Fruit fly (Drosophila melanogaster) whole organism, pupa: ENCODE measurements around the gene CG5973.

Source experiments
- CG10348 ChIP-seq: fragments of 200-800 bp; sonication (Bioruptor generic); IDR thresholded peaks from 2 replicates; pipeline ENCODE4 v1.3.6; 2022; ENCODE audit warnings: missing biosample characterization, missing genetic modification characterization
- CG12605 ChIP-seq: fragments of 200-800 bp; sonication (Bioruptor generic); IDR thresholded peaks from 2 replicates; pipeline ENCODE4 v1.3.6; 2022; ENCODE audit warnings: missing biosample characterization, missing genetic modification characterization
- CG13204 ChIP-seq: fragments of 200-800 bp; sonication (Bioruptor generic); optimal IDR thresholded peaks from 2 replicates; lab custom pipeline; 2018; ENCODE audit warnings: missing biosample characterization, mild to moderate bottlenecking, missing genetic modification characterization, moderate library complexity
- CG14655 ChIP-seq: fragments of 200-800 bp; sonication (Bioruptor generic); optimal IDR thresholded peaks from 3 replicates; lab custom pipeline; 2017; ENCODE audit warnings: mild to moderate bottlenecking, missing biosample characterization, missing genetic modification reagents, missing genetic modification characterization
- CG15710 ChIP-seq: fragments of 200-800 bp; sonication (Bioruptor generic); optimal IDR thresholded peaks from 2 replicates; lab custom pipeline; 2018; ENCODE audit warnings: missing biosample characterization, mild to moderate bottlenecking, missing genetic modification characterization, moderate library complexity
- CG17806 ChIP-seq: fragments of 200-800 bp; sonication (Bioruptor generic); optimal IDR thresholded peaks from 2 replicates; lab custom pipeline; 2018; ENCODE audit warnings: missing biosample characterization, mild to moderate bottlenecking, missing genetic modification characterization, moderate library complexity
- CG32121 ChIP-seq: fragments of 200-800 bp; sonication (Bioruptor generic); IDR thresholded peaks from 2 replicates; pipeline ENCODE4 v1.3.6; 2022; ENCODE audit warnings: missing biosample characterization, missing genetic modification characterization
- CG34367 ChIP-seq: fragments of 200-800 bp; sonication (Bioruptor generic); optimal IDR thresholded peaks from 2 replicates; lab custom pipeline; 2018; ENCODE audit warnings: missing biosample characterization, mild to moderate bottlenecking, missing genetic modification characterization
- CG4496 ChIP-seq: fragments of 200-800 bp; sonication (Bioruptor generic); IDR thresholded peaks from 3 replicates; pipeline ENCODE4 v1.3.6; 2022; ENCODE audit warnings: missing biosample characterization, missing genetic modification characterization
- CG8159 ChIP-seq: fragments of 200-800 bp; sonication (Bioruptor generic); optimal IDR thresholded peaks from 3 replicates; lab custom pipeline; 2018; ENCODE audit warnings: missing biosample characterization, mild to moderate bottlenecking, missing genetic modification characterization, moderate library complexity
- CG8301 ChIP-seq: fragments of 200-800 bp; sonication (Bioruptor generic); optimal IDR thresholded peaks from 2 replicates; lab custom pipeline; 2018; ENCODE audit warnings: missing biosample characterization, mild to moderate bottlenecking, missing genetic modification characterization
- CG9948 ChIP-seq: fragments of 200-800 bp; sonication (Bioruptor generic); optimal IDR thresholded peaks from 2 replicates; lab custom pipeline; 2018; ENCODE audit warnings: missing biosample characterization, mild to moderate bottlenecking, missing genetic modification characterization, moderate library complexity
- D1 ChIP-seq: fragments of 200-800 bp; sonication (Bioruptor generic); optimal IDR thresholded peaks from 2 replicates; lab custom pipeline; 2018; ENCODE audit warnings: missing biosample characterization, mild to moderate bottlenecking, missing genetic modification characterization, moderate library complexity
- EcR ChIP-seq: fragments of 200-800 bp; sonication (Bioruptor generic); optimal IDR thresholded peaks from 3 replicates; lab custom pipeline; 2019; ENCODE audit warnings: missing biosample characterization, missing genetic modification characterization, mild to moderate bottlenecking, moderate library complexity, missing genetic modification reagents
- Ets98B ChIP-seq: fragments of 200-800 bp; sonication (Bioruptor generic); IDR thresholded peaks from 2 replicates; pipeline ENCODE4 v1.3.6; 2022; ENCODE audit warnings: missing biosample characterization, missing genetic modification characterization
- Pif1A ChIP-seq: fragments of 200-800 bp; sonication (Bioruptor generic); optimal IDR thresholded peaks from 3 replicates; lab custom pipeline; 2016; ENCODE audit warnings: missing biosample characterization, missing genetic modification characterization
- Pif1B ChIP-seq: fragments of 200-800 bp; sonication (Bioruptor generic); optimal IDR thresholded peaks from 3 replicates; lab custom pipeline; 2016; ENCODE audit warnings: missing biosample characterization, missing genetic modification characterization
- Snoo ChIP-seq: fragments of 200-800 bp; sonication (Bioruptor generic); optimal IDR thresholded peaks from 3 replicates; lab custom pipeline; 2017; ENCODE audit warnings: missing biosample characterization, mild to moderate bottlenecking, missing genetic modification characterization, inconsistent platforms
- fd96Ca ChIP-seq: fragments of 200-800 bp; sonication (Bioruptor generic); IDR thresholded peaks from 3 replicates; pipeline ENCODE4 v1.3.6; 2022; ENCODE audit warnings: missing biosample characterization, missing genetic modification characterization
- gl ChIP-seq: fragments of 200-800 bp; sonication (Bioruptor generic); optimal IDR thresholded peaks from 2 replicates; lab custom pipeline; 2018; ENCODE audit warnings: missing biosample characterization, mild to moderate bottlenecking, missing genetic modification characterization
- rn ChIP-seq: fragments of 200-800 bp; sonication (Bioruptor generic); IDR thresholded peaks from 2 replicates; pipeline ENCODE4 v1.3.6; 2022; ENCODE audit warnings: missing biosample characterization, missing genetic modification characterization

The CG5973 gene

DNA sequence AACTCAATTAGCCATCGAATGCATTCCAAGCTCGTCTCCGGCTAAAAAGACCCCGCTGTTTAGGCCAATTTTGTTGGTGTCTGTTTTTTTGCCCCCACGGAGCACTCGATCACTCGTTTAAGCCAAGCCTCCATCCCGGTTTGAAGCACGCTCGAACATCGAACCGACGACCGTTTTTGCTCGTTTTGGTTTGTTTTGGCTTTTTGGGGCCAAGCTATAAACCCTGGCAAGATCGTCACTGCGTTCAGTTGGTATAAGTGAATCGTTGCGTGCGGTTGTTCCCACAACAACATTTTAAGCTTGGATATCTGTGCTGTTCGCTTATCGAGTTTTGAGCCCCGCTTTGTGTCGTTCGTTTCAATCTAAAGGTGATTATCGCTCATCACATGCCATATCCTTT, 29.0 kb downstream of the CG5973 start, which contains the start of gene CG6055:
Gene CG6055 (plus strand): TSS at position 240 of the 400 bp plus-strand sequence.
- TF ChIP-seq Ets98B (GFP tag; lab: Robert Waterston, UW): peak; percentile 26; the same call in 1 of the 2 replicates
- peak; percentile 43; the same call in 1 of the 2 replicates for TF ChIP-seq CG12605 (GFP tag; lab: Robert Waterston, UW)
- peak; percentile 37 for TF ChIP-seq CG34367 (tag; lab: Kevin White, UChicago)
- peak; percentile 64 for TF ChIP-seq CG13204
- peak; percentile 83 for TF ChIP-seq EcR (GFP tag; lab: Kevin White, UChicago)
- no peak for TF ChIP-seq D1 (tag; lab: Kevin White, UChicago)
- TF ChIP-seq Snoo (tag; lab: Kevin White, UChicago): peak; percentile 22
- TF ChIP-seq Pif1A (GFP tag; lab: Kevin White, UChicago): peak; percentile 40
- TF ChIP-seq CG10348 (GFP tag; lab: Robert Waterston, UW): no peak
- peak; percentile 69 for TF ChIP-seq gl (tag; lab: Kevin White, UChicago)
- no peak for TF ChIP-seq rn
- peak; percentile 16 for TF ChIP-seq Pif1B (GFP tag; lab: Kevin White, UChicago)
- TF ChIP-seq, all 21 proteins: peak for 9

DNA sequence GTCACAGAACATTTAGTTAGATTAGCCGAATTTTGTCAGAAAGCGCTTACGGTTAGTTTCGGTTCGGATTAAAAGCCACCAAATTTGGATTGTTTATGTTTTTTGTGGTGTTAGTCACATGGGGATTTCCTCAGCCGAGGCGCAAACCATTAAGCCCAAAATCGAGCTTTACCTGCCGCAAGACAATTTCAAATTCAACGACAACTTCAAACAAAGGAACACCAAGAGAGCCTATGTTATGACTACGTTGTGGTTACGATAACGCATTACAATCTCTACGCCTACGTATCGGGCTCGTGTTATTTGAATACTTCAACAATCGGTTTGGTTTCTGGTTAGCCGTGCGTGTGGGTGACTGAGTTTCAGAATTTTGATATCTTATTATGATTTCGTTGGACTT, 36.0 kb downstream of the CG5973 start:
- no peak for TF ChIP-seq Snoo (tag; lab: Kevin White, UChicago)
- no peak for TF ChIP-seq CG12605 (GFP tag; lab: Robert Waterston, UW)
- TF ChIP-seq Ets98B (GFP tag; lab: Robert Waterston, UW): no peak
- no peak for TF ChIP-seq CG10348 (GFP tag; lab: Robert Waterston, UW)
- no peak for TF ChIP-seq CG8159 (tag; lab: Kevin White, UChicago)
- TF ChIP-seq CG17806: no peak
- TF ChIP-seq CG13204: no peak
- TF ChIP-seq CG32121 (GFP tag; lab: Robert Waterston, UW): no peak

DNA sequence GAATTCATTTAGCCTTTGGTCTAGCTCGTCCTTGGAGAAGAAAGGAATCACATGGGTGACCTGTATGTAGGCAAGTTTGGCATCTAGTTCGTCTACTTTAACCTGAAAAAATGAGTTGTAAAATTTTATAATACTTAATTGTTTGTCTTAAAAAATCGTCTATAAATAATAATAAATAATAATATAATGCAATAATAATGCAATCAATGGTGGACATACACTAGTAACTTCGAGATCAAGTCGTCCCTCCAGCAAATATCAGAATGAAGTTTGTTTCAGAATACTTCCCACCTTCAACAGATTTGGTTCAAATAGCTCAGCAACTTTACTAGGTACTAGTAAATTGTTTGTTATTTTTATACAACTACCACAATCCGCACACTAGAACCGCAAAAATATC, 37.1 kb downstream of the CG5973 start, which contains the start of gene CG6441:
Gene CG6441 (plus strand): TSS at position 301 of the 400 bp plus-strand sequence.
- TF ChIP-seq CG14655 (GFP tag; lab: Kevin White, UChicago) (no peak), Snoo (tag; lab: Kevin White, UChicago) (no peak), CG17806 (no peak), rn (no peak), Pif1A (GFP tag; lab: Kevin White, UChicago) (no peak), CG34367 (tag; lab: Kevin White, UChicago) (no peak), CG8301 (no peak), CG15710 (tag; lab: Kevin White, UChicago) (no peak), Pif1B (GFP tag; lab: Kevin White, UChicago) (no peak), CG32121 (GFP tag; lab: Robert Waterston, UW) (no peak), CG4496 (GFP tag; lab: Robert Waterston, UW) (no peak), Ets98B (GFP tag; lab: Robert Waterston, UW) (no peak), fd96Ca (GFP tag; lab: Robert Waterston, UW) (no peak), CG12605 (GFP tag; lab: Robert Waterston, UW) (no peak), CG10348 (GFP tag; lab: Robert Waterston, UW) (no peak), CG8159 (tag; lab: Kevin White, UChicago) (no peak)

DNA sequence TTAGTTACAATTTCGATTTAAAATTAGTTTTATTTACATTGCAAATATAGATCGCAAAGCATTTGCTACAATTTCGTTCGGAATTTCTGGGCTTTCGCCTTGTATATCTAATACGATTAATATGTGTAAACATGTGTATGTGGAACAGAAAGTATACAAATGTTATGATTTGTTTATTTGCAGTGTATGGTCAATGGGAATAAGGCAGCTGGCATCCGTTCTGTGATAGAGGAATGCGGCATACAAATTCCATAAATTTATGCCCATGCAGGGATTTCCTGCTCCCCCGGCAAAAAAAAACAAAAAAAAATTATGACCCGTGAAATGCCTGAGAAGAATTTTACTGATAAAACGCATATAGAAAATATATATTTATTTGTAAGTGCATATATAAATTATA, 48.9 kb downstream of the CG5973 start:
- no peak for TF ChIP-seq CG34367 (tag; lab: Kevin White, UChicago)
- no peak for TF ChIP-seq Ets98B (GFP tag; lab: Robert Waterston, UW)
- no peak for TF ChIP-seq CG12605 (GFP tag; lab: Robert Waterston, UW)
- TF ChIP-seq Pif1A (GFP tag; lab: Kevin White, UChicago): no peak
- no peak for TF ChIP-seq CG14655 (GFP tag; lab: Kevin White, UChicago)
- no peak for TF ChIP-seq CG10348 (GFP tag; lab: Robert Waterston, UW)

DNA sequence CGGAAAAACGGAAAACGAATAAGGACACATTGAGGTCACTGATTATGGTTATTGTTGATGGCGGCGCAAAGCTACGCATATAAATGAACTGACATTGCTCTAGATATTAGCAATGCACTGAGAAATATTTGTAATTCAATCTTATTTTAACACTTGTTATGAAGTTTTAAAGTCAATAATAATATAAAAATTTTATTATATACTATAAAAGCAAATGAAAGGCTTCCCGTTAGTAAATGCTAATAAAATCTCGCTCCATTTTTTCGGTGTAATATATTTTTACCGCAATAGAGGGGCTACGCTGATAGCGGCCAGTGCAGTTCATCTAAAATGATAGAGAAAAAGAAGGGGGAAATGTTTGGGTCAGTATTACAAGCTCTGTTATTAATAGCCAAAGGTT, 54.6 kb downstream of the CG5973 start:
- TF ChIP-seq Pif1B (GFP tag; lab: Kevin White, UChicago): no peak
- TF ChIP-seq gl (tag; lab: Kevin White, UChicago): no peak
- TF ChIP-seq Pif1A (GFP tag; lab: Kevin White, UChicago): no peak
- peak; percentile 24 for TF ChIP-seq CG14655 (GFP tag; lab: Kevin White, UChicago)
- TF ChIP-seq CG8301: peak; percentile 28
- TF ChIP-seq rn: peak; percentile 47; the same call in 1 of the 2 replicates
- no peak for TF ChIP-seq CG13204
- TF ChIP-seq CG34367 (tag; lab: Kevin White, UChicago): no peak
- TF ChIP-seq EcR (GFP tag; lab: Kevin White, UChicago): no peak
- peak; percentile 31 for TF ChIP-seq CG9948
- TF ChIP-seq CG17806: peak; percentile 38
- TF ChIP-seq D1 (tag; lab: Kevin White, UChicago): no peak
- TF ChIP-seq CG10348 (GFP tag; lab: Robert Waterston, UW): no peak
- TF ChIP-seq CG8159 (tag; lab: Kevin White, UChicago): no peak
- TF ChIP-seq Snoo (tag; lab: Kevin White, UChicago): no peak
- TF ChIP-seq CG4496 (GFP tag; lab: Robert Waterston, UW): peak; percentile 55; the same call in 1 of the 3 replicates
- TF ChIP-seq fd96Ca (GFP tag; lab: Robert Waterston, UW): 0 out of 3 replicates have a peak, but pooled peaks have one; percentile 40
- TF ChIP-seq Ets98B (GFP tag; lab: Robert Waterston, UW): peak; percentile 36; the same call in 1 of the 2 replicates
- TF ChIP-seq CG12605 (GFP tag; lab: Robert Waterston, UW): no peak
- TF ChIP-seq CG15710 (tag; lab: Kevin White, UChicago): peak; percentile 17
- TF ChIP-seq CG32121 (GFP tag; lab: Robert Waterston, UW): peak; percentile 52

DNA sequence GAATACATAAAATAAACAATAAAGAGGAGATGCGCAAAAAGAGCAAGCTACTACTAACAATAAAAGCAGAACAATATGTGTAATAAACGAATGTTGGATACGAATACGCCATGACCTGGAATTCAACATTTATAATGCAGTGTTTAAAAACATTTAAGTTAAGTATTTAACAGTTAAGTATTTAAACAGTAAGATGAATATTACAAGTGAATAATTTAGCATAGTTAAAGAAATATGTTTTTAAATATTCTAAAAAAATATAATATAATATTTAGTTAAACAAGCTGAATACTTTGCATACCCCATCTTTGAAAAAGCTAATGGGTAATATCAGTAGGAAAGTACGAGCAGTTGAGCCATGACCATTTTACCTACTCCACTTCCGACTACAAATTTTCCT, 55.2 kb downstream of the CG5973 start:
- peak; percentile 9 for TF ChIP-seq CG14655 (GFP tag; lab: Kevin White, UChicago)
- no peak for TF ChIP-seq fd96Ca (GFP tag; lab: Robert Waterston, UW)
- TF ChIP-seq CG34367 (tag; lab: Kevin White, UChicago): no peak
- TF ChIP-seq CG8159 (tag; lab: Kevin White, UChicago): peak; percentile 29
- no peak for TF ChIP-seq CG13204
